Worm (Caenorhabditis elegans) whole organism, early embryonic: ENCODE results near the gene wrt-2.

Experiments used
- B0310.2 ChIP-seq: sonication (generic microtip); optimal IDR thresholded peaks from 2 replicates; lab custom pipeline; 2016; ENCODE audit warnings: mild to moderate bottlenecking, missing genetic modification characterization, missing compliant biosample characterization
- ama-1 ChIP-seq: fragments of 150-350 bp; optimal IDR thresholded peaks from 2 replicates; lab custom pipeline; 2014
- ets-7 ChIP-seq: sonication (generic microtip); optimal IDR thresholded peaks from 2 replicates; lab custom pipeline; 2016; ENCODE audit warnings: missing genotype, missing genetic modification characterization, missing compliant biosample characterization
- hmbx-1 ChIP-seq: sonication (generic microtip); optimal IDR thresholded peaks from 2 replicates; lab custom pipeline; 2016; ENCODE audit warnings: mild to moderate bottlenecking, missing genetic modification characterization, missing compliant biosample characterization
- hmg-4 ChIP-seq: fragments of 200-800 bp; sonication (Bioruptor generic); optimal IDR thresholded peaks from 2 replicates; lab custom pipeline; 2018; ENCODE audit warnings: mild to moderate bottlenecking, missing genetic modification characterization, missing compliant biosample characterization
- hnd-1 ChIP-seq: sonication (generic microtip); optimal IDR thresholded peaks from 2 replicates; lab custom pipeline; 2016; ENCODE audit warnings: missing genetic modification characterization, missing compliant biosample characterization
- pes-1 ChIP-seq: fragments of 200-800 bp; sonication (Bioruptor generic); IDR thresholded peaks from 2 replicates; pipeline ENCODE4 v1.3.6; 2022; ENCODE audit warnings: missing genetic modification reagents, missing genetic modification characterization, missing compliant biosample characterization
- scrt-1 ChIP-seq: fragments of 200-800 bp; sonication (Bioruptor generic); IDR thresholded peaks from 2 replicates; pipeline ENCODE4 v1.3.6; 2022; ENCODE audit warnings: missing genetic modification characterization, missing compliant biosample characterization
- tbx-11 ChIP-seq: fragments of 200-800 bp; sonication (Bioruptor generic); IDR thresholded peaks from 2 replicates; pipeline ENCODE4 v1.3.6; 2022; ENCODE audit warnings: missing genetic modification characterization, missing compliant biosample characterization
- tra-4 ChIP-seq: sonication (generic microtip); optimal IDR thresholded peaks from 2 replicates; lab custom pipeline; 2017; ENCODE audit warnings: missing genetic modification characterization, missing compliant biosample characterization

ce11 chrX:3091119-3091746 is 2.9 kb downstream of the wrt-2 start:
- no peak for TF ChIP-seq ama-1 (lab: Kevin White, UChicago)
- no peak for TF ChIP-seq tra-4
- no peak for TF ChIP-seq ets-7 (tag; lab: Kevin White, UChicago)
- TF ChIP-seq hnd-1 (tag; lab: Kevin White, UChicago), result no peak
- TF ChIP-seq hmbx-1, result no peak
- no peak for TF ChIP-seq hmg-4 (GFP tag; lab: Kevin White, UChicago)
- TF ChIP-seq tbx-11 (GFP tag; lab: Robert Waterston, UW), result no peak
- TF ChIP-seq B0310.2 (tag; lab: Kevin White, UChicago), result no peak
- no peak for TF ChIP-seq pes-1
- TF ChIP-seq scrt-1 (GFP tag; lab: Robert Waterston, UW), result no peak
